Worm (Caenorhabditis elegans): ENCODE results near the gene plc-1.

DNA sequence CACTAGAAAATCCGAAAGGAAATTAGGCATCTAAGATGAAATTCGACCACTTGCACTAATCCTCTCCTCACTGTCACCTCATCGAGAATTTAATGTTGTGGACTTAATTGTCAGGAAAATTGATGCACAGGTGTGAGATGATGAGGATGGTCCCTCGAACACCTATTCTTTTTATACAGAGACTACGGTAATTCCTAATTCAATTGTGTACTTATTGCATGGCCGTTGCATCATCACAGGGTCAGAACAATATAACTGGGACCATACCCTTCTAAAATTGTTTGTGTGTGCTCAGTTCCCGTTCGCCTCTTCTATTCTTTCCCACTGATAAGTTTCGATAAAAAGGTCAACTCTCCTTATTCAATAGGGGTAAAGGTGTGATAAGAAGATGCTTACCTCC is 5.7 kb upstream of the plc-1 start:
- no peak for TF ChIP-seq tbx-8 (GFP tag; optimal IDR thresholded peaks at IDR 0.05)
- TF ChIP-seq ces-1 (GFP tag; optimal IDR thresholded peaks at IDR 0.05): no peak
- TF ChIP-seq unc-62 (GFP tag; optimal IDR thresholded peaks at IDR 0.05): no peak
- TF ChIP-seq nhr-28 (tag; optimal IDR thresholded peaks at IDR 0.05): no peak
- no peak for TF ChIP-seq sptf-1 (tag; optimal IDR thresholded peaks at IDR 0.05)
- no peak for TF ChIP-seq nhr-76 (tag; optimal IDR thresholded peaks at IDR 0.05)
- TF ChIP-seq pha-4 (tag; optimal IDR thresholded peaks at IDR 0.05): no peak
- TF ChIP-seq unc-39 (tag; optimal IDR thresholded peaks at IDR 0.05): no peak
- no peak for TF ChIP-seq mep-1 (tag; optimal IDR thresholded peaks at IDR 0.05)

Data from whole organism, mixed stage, embryonic.